Worm (Caenorhabditis elegans): ENCODE measurements around the gene unc-51.

- TF ChIP-seq flt-1 (GFP tag; IDR thresholded peaks at IDR 0.05) (no peak), tab-1 (GFP tag; IDR thresholded peaks at IDR 0.05) (no peak), ref-1 (GFP tag; conservative IDR thresholded peaks at IDR 0.05) (no peak), cog-1 (tag; optimal IDR thresholded peaks at IDR 0.05) (no peak), ztf-23 (GFP tag; IDR thresholded peaks at IDR 0.05) (no peak)
Observed at ce11 chrV:20034912-20035311, 30.6 kb upstream of the unc-51 start.

Measured in whole organism, midembryonic.